Fruit fly (Drosophila melanogaster): ENCODE data around the gene Nmdmc.

Gene Nmdmc

DNA sequence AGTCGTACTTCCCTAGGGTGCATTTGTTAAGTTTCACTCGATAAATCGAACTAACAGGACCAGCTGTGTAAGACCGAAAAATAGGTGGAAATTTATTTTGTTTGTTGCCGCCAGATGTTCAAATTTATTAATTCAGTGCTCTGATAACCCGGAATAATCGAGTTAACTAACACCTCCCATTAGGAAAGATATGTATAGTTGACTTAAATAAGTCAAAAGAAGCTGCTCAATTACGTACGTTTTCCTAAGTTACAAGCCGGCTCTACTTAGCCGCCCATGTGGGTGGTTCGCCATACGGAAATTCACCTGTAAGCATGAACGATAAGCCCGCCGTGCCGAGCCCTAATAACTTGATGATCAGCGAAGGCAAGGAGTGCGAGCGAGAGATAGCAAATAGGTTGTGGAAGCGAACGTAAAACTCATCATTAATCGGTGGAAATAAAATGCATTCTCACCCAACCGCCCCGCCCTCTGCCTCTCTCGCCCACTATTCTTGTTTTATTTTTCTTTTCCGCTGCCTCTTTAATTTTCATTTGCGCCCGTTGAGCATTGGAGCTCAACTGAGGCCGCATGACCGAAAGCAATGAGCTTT, 3.6 kb upstream of the Nmdmc start (continued):
- TF ChIP-seq CG8290 (GFP tag; optimal IDR thresholded peaks at IDR 0.05) (no peak), CG8290 (tag; optimal IDR thresholded peaks at IDR 0.05) (peak in 1 of 2 experiments; percentile 21), Hr3 (GFP tag; optimal IDR thresholded peaks at IDR 0.05) (peak; percentile 45), chif (GFP tag; optimal IDR thresholded peaks at IDR 0.05) (peak in 1 of 2 experiments; percentile 18), Scr (GFP tag; IDR thresholded peaks at IDR 0.05; ENCODE audit: partially characterized antibody) (no peak), zf30C (GFP tag; optimal IDR thresholded peaks at IDR 0.05) (no peak), CG32767 (GFP tag; IDR thresholded peaks at IDR 0.05) (no peak), Fer2 (tag; optimal IDR thresholded peaks at IDR 0.05) (peak; percentile 4), CG9609 (GFP tag; optimal IDR thresholded peaks at IDR 0.05) (peak; percentile 33), Hand (GFP tag; optimal IDR thresholded peaks at IDR 0.05) (peak; percentile 3), CG8359 (GFP tag; optimal IDR thresholded peaks at IDR 0.05; ENCODE audit: borderline replicate concordance) (peak; percentile 7), Dad (GFP tag; optimal IDR thresholded peaks at IDR 0.05) (no peak), CG8388 (GFP tag; optimal IDR thresholded peaks at IDR 0.05) (peak; percentile 24), CG3407 (GFP tag; optimal IDR thresholded peaks at IDR 0.05) (no peak), Gsc (GFP tag; IDR thresholded peaks at IDR 0.05) (no peak), CG18619 (GFP tag; optimal IDR thresholded peaks at IDR 0.05) (peak; percentile 50), CG18476 (GFP tag; optimal IDR thresholded peaks at IDR 0.05) (no peak), D19B (GFP tag; optimal IDR thresholded peaks at IDR 0.05) (peak; percentile 42), bab2 (GFP tag; optimal IDR thresholded peaks at IDR 0.05) (peak; percentile 50), Meics (GFP tag; optimal IDR thresholded peaks at IDR 0.05) (peak; percentile 66), wek (GFP tag; optimal IDR thresholded peaks at IDR 0.05) (no peak), dmrt99B (tag; optimal IDR thresholded peaks at IDR 0.05) (peak; percentile 76), slp2 (GFP tag; optimal IDR thresholded peaks at IDR 0.05) (no peak), fd96Cb (tag; optimal IDR thresholded peaks at IDR 0.05) (peak; percentile 65), Opbp (GFP tag; IDR thresholded peaks at IDR 0.05; ENCODE audit: partially characterized antibody) (no peak), CG2712 (tag; optimal IDR thresholded peaks at IDR 0.05) (peak; percentile 61), ewg (GFP tag; optimal IDR thresholded peaks at IDR 0.05) (peak; percentile 23), CG13775 (GFP tag; optimal IDR thresholded peaks at IDR 0.05) (peak; percentile 53), CG18599 (GFP tag; optimal IDR thresholded peaks at IDR 0.05) (peak; percentile 59), Dek (tag; optimal IDR thresholded peaks at IDR 0.05) (peak; percentile 3), HLH54F (GFP tag; optimal IDR thresholded peaks at IDR 0.05) (peak; percentile 43), pho (GFP tag; optimal IDR thresholded peaks at IDR 0.05) (peak; percentile 34), CG12219 (GFP tag; optimal IDR thresholded peaks at IDR 0.05) (peak; percentile 27), CG1529 (GFP tag; optimal IDR thresholded peaks at IDR 0.05) (peak; percentile 8), CG8281 (tag; optimal IDR thresholded peaks at IDR 0.05) (peak; percentile 18), mld (GFP tag; IDR thresholded peaks at IDR 0.05; ENCODE audit: partially characterized antibody) (no peak), Pdp1 (GFP tag; optimal IDR thresholded peaks at IDR 0.05) (peak in 1 of 2 experiments; percentile 19), NC2α (GFP tag; optimal IDR thresholded peaks at IDR 0.05) (peak; percentile 43), maf-S (GFP tag; optimal IDR thresholded peaks at IDR 0.05) (peak; percentile 48), Atf-2 (GFP tag; optimal IDR thresholded peaks at IDR 0.05) (no peak), unpg (GFP tag; optimal IDR thresholded peaks at IDR 0.05) (peak; percentile 41), D (optimal IDR thresholded peaks at IDR 0.05) (peak; percentile 36), D (GFP tag; optimal IDR thresholded peaks at IDR 0.05) (peak; percentile 10), CG18262 (tag; optimal IDR thresholded peaks at IDR 0.05) (peak; percentile 66), CG1603 (tag; optimal IDR thresholded peaks at IDR 0.05) (peak; percentile 22), Mrtf (GFP tag; IDR thresholded peaks at IDR 0.05) (no peak), bsh (GFP tag; optimal IDR thresholded peaks at IDR 0.05) (peak in 1 of 2 experiments; percentile 20), stwl (tag; optimal IDR thresholded peaks at IDR 0.05) (no peak), CG10274 (GFP tag; optimal IDR thresholded peaks at IDR 0.05) (peak; percentile 9)

All from whole organism, embryonic.